Fruit fly (Drosophila melanogaster): ENCODE measurements around the gene CG18577.
A peak's percentile ranks its signal among the peaks of the same experiment; 100 is the strongest.

DNA sequence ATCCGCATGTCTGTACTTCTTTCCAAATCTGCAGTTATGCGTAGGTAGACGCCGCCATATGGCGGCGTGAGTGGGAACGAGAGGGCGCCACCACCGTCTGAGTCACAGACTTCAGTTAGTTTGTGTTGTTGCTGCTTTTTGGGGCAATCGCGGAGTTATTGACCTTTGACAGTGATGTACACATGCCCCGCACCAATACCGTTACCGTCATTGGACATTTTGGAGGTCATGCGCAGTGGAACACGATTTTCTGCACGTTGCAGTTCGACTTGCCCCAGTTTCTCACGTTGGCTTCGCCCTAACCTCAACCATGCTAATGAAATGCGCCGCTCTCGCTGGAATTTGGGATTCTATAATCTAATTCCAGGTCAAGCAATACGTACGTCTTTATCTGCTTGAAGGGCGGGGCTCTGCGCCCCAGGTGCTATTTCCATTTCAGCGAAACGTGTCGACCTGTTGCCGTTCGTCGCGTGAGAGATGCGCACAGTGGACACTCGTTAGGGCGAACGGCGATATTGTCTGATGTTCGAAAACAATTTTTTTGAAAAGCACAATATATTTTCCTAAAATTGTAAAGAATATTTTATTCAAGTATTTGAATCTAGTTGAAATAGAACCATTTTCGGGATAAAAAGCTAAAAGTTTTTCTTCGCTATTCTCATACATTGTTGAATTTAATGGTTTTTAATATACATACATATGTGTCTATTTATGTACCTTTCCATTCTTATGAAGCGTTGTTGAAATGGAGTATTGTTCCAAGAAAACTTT is 15.6 kb downstream of the CG18577 start:
- TF ChIP-seq Ets98B (GFP tag; IDR thresholded peaks at IDR 0.05) (peak; percentile 62), CG12605 (GFP tag; IDR thresholded peaks at IDR 0.05) (peak; percentile 78), CG10348 (GFP tag; IDR thresholded peaks at IDR 0.05) (no peak), CG32121 (GFP tag; IDR thresholded peaks at IDR 0.05) (peak; percentile 73), Pif1A (GFP tag; optimal IDR thresholded peaks at IDR 0.05) (peak; percentile 66), CG15710 (tag; optimal IDR thresholded peaks at IDR 0.05) (peak; percentile 58), CG8301 (tag; optimal IDR thresholded peaks at IDR 0.05) (peak; percentile 59)

Data from whole organism, pupa.